Fruit fly (Drosophila melanogaster): ENCODE data around the gene CG9801.

Gene CG9801

dm6 chr3R:8694110-8694826 is 53.2 kb downstream of the CG9801 start (continued):
- no peak for TF ChIP-seq CG2129 (GFP tag; IDR thresholded peaks at IDR 0.05; ENCODE audit: partially characterized antibody)
- TF ChIP-seq CG32532 (GFP tag; IDR thresholded peaks at IDR 0.05): peak; percentile 74; the same call in 1 of the 2 replicates
- peak; percentile 80 for TF ChIP-seq CG13296 (GFP tag; optimal IDR thresholded peaks at IDR 0.05)
- peak; percentile 77 for TF ChIP-seq CG6854 (GFP tag; optimal IDR thresholded peaks at IDR 0.05)
- peak; percentile 91 for TF ChIP-seq Hand (GFP tag; optimal IDR thresholded peaks at IDR 0.05)
- peak; percentile 70 for TF ChIP-seq CG15514 (GFP tag; optimal IDR thresholded peaks at IDR 0.05)
- TF ChIP-seq phol (tag; optimal IDR thresholded peaks at IDR 0.05): no peak
- TF ChIP-seq onecut (GFP tag; IDR thresholded peaks at IDR 0.05): peak; percentile 14; the same call in 1 of the 2 replicates
- peak; percentile 63 for TF ChIP-seq CG12071 (GFP tag; optimal IDR thresholded peaks at IDR 0.05)
- TF ChIP-seq H2.0 (GFP tag; IDR thresholded peaks at IDR 0.05): no peak
- TF ChIP-seq sisA (GFP tag; IDR thresholded peaks at IDR 0.05): no peak
- no peak for TF ChIP-seq CG1233 (GFP tag; optimal IDR thresholded peaks at IDR 0.05)
- peak in 1 of 2 experiments; percentile 10 for TF ChIP-seq dpn (GFP tag; optimal IDR thresholded peaks at IDR 0.05)
- TF ChIP-seq lov (optimal IDR thresholded peaks at IDR 0.05): no peak
- no peak for TF ChIP-seq lov (GFP tag; IDR thresholded peaks at IDR 0.05)
- no peak for TF ChIP-seq CG18011 (GFP tag; optimal IDR thresholded peaks at IDR 0.05)
- TF ChIP-seq Fer2 (tag; optimal IDR thresholded peaks at IDR 0.05): peak; percentile 30
- no peak for TF ChIP-seq CG2116 (GFP tag; optimal IDR thresholded peaks at IDR 0.05)
- TF ChIP-seq Bgb (GFP tag; IDR thresholded peaks at IDR 0.05; ENCODE audit: partially characterized antibody): no peak
- TF ChIP-seq oc (tag; optimal IDR thresholded peaks at IDR 0.05): no peak
- peak; percentile 31; the same call in 1 of the 3 replicates for TF ChIP-seq C15 (GFP tag; IDR thresholded peaks at IDR 0.05)
- no peak for TF ChIP-seq Optix (GFP tag; IDR thresholded peaks at IDR 0.05)
- TF ChIP-seq nom (GFP tag; optimal IDR thresholded peaks at IDR 0.05): peak; percentile 96
- no peak for TF ChIP-seq CTCF (GFP tag; optimal IDR thresholded peaks at IDR 0.05)
- TF ChIP-seq sens (GFP tag): no peak
- peak; percentile 55 for TF ChIP-seq schlank (tag; optimal IDR thresholded peaks at IDR 0.05)
- TF ChIP-seq vnd (GFP tag; IDR thresholded peaks at IDR 0.05; ENCODE audit: partially characterized antibody): no peak
- TF ChIP-seq ATbp (GFP tag; optimal IDR thresholded peaks at IDR 0.05): no peak
- TF ChIP-seq CkIIα-i1 (GFP tag; IDR thresholded peaks at IDR 0.05): no peak
- no peak for TF ChIP-seq NfI (GFP tag; optimal IDR thresholded peaks at IDR 0.05)
- TF ChIP-seq Meics (GFP tag; optimal IDR thresholded peaks at IDR 0.05): peak; percentile 54
- TF ChIP-seq CG10274 (GFP tag; optimal IDR thresholded peaks at IDR 0.05): no peak
- no peak for TF ChIP-seq Lpt (GFP tag; optimal IDR thresholded peaks at IDR 0.05)
- no peak for TF ChIP-seq tin (GFP tag; optimal IDR thresholded peaks at IDR 0.05)
- no peak for TF ChIP-seq grau (tag; optimal IDR thresholded peaks at IDR 0.05)
- peak; percentile 95 for TF ChIP-seq CG34376 (GFP tag; optimal IDR thresholded peaks at IDR 0.05)
- TF ChIP-seq pfk (GFP tag; optimal IDR thresholded peaks at IDR 0.05): peak; percentile 33
- TF ChIP-seq tll (GFP tag; optimal IDR thresholded peaks at IDR 0.05): peak in 1 of 2 experiments; percentile 80
- TF ChIP-seq CG15073 (GFP tag; optimal IDR thresholded peaks at IDR 0.05): no peak
- no peak for TF ChIP-seq PHDP (tag; optimal IDR thresholded peaks at IDR 0.05)
- TF ChIP-seq Fer3 (tag; optimal IDR thresholded peaks at IDR 0.05): peak; percentile 62
- TF ChIP-seq CG12155 (GFP tag; optimal IDR thresholded peaks at IDR 0.05): no peak
- TF ChIP-seq Ets65A (GFP tag): peak; percentile 56
- no peak for TF ChIP-seq CG17829 (tag; optimal IDR thresholded peaks at IDR 0.05)
- no peak for TF ChIP-seq peb (GFP tag; IDR thresholded peaks at IDR 0.05)
- no peak for TF ChIP-seq Doc3 (GFP tag; IDR thresholded peaks at IDR 0.05; ENCODE audit: partially characterized antibody)
- no peak for TF ChIP-seq Ssrp (tag; optimal IDR thresholded peaks at IDR 0.05)
- peak; percentile 55 for TF ChIP-seq odd (GFP tag; optimal IDR thresholded peaks at IDR 0.05)
- peak; percentile 2 for TF ChIP-seq CG15011 (GFP tag; optimal IDR thresholded peaks at IDR 0.05)
- TF ChIP-seq Oaz (GFP tag; IDR thresholded peaks at IDR 0.05): 0 out of 2 replicates have a peak, but pooled peaks have one; percentile 18
